Fruit fly (Drosophila melanogaster): ENCODE results near the gene CG17746.

Gene CG17746

dm6 chr3L:3218859-3219258 lies 20.5 kb downstream of the CG17746 start, which contains the start of the genes hob and nSMase (continued):
- TF ChIP-seq E2f2 (GFP tag; IDR thresholded peaks at IDR 0.05) (peak; percentile 61; the same call in 1 of the 2 replicates), Sin3A (optimal IDR thresholded peaks at IDR 0.05) (peak; percentile 54), CG8765 (GFP tag; IDR thresholded peaks at IDR 0.05) (no peak), CG7928 (GFP tag; optimal IDR thresholded peaks at IDR 0.05) (peak; percentile 86), Bdp1 (GFP tag; optimal IDR thresholded peaks at IDR 0.05) (no peak), CG6254 (GFP tag; optimal IDR thresholded peaks at IDR 0.05) (no peak), phol (tag; optimal IDR thresholded peaks at IDR 0.05) (peak; percentile 55), pzg (GFP tag; optimal IDR thresholded peaks at IDR 0.05) (peak; percentile 84), YL-1 (GFP tag; optimal IDR thresholded peaks at IDR 0.05) (peak; percentile 71), CG34422 (GFP tag; IDR thresholded peaks at IDR 0.05) (peak; percentile 7; the same call in 1 of the 3 replicates), Dip3 (GFP tag; optimal IDR thresholded peaks at IDR 0.05) (peak; percentile 12), MBD-R2 (GFP tag; IDR thresholded peaks at IDR 0.05) (peak; percentile 69), Sry-β (GFP tag; optimal IDR thresholded peaks at IDR 0.05) (no peak), p53 (GFP tag; optimal IDR thresholded peaks at IDR 0.05) (no peak), bigmax (GFP tag; optimal IDR thresholded peaks at IDR 0.05) (peak; percentile 10), crol (GFP tag; IDR thresholded peaks at IDR 0.05) (no peak), Lhr (GFP tag; optimal IDR thresholded peaks at IDR 0.05) (peak; percentile 52), trem (tag; optimal IDR thresholded peaks at IDR 0.05) (peak; percentile 70), CG3847 (GFP tag; IDR thresholded peaks at IDR 0.05) (peak; percentile 31; the same call in 1 of the 2 replicates), Stat92E (GFP tag; optimal IDR thresholded peaks at IDR 0.05) (peak in 1 of 3 experiments; percentile 40), Hsf (GFP tag; optimal IDR thresholded peaks at IDR 0.05) (peak; percentile 28), croc (GFP tag; conservative IDR thresholded peaks at IDR 0.05) (no peak), sisA (GFP tag; IDR thresholded peaks at IDR 0.05) (no peak)

dm6 chr3L:3208895-3209294 lies 30.5 kb downstream of the CG17746 start, which contains the start of the genes CG32269 and CG32270:
Gene CG32269, minus strand, starts transcription at chr3L:3208985.
Gene CG32270, minus strand, starts transcription at chr3L:3208985.
- TF ChIP-seq Chrac-16 (GFP tag; optimal IDR thresholded peaks at IDR 0.05) (no peak), HLHmδ (GFP tag; optimal IDR thresholded peaks at IDR 0.05) (peak; percentile 30), sug (tag; optimal IDR thresholded peaks at IDR 0.05) (no peak), CG4282 (GFP tag; optimal IDR thresholded peaks at IDR 0.05) (no peak), Max (GFP tag; optimal IDR thresholded peaks at IDR 0.05) (no peak), caup (GFP tag; optimal IDR thresholded peaks at IDR 0.05; ENCODE audit: severe bottlenecking) (peak; percentile 11), mirr (GFP tag; optimal IDR thresholded peaks at IDR 0.05) (peak; percentile 66), kah (GFP tag; optimal IDR thresholded peaks at IDR 0.05) (peak; percentile 71), Usf (GFP tag; optimal IDR thresholded peaks at IDR 0.05) (no peak), Meics (GFP tag; optimal IDR thresholded peaks at IDR 0.05) (no peak), Antp (GFP tag; optimal IDR thresholded peaks at IDR 0.05) (no peak), Nf-YA (GFP tag; IDR thresholded peaks at IDR 0.05) (no peak), CG6813 (GFP tag; optimal IDR thresholded peaks at IDR 0.05) (peak; percentile 18), CG12391 (tag; optimal IDR thresholded peaks at IDR 0.05) (no peak), Hr39 (optimal IDR thresholded peaks at IDR 0.05) (no peak), CG34224 (GFP tag; IDR thresholded peaks at IDR 0.05; ENCODE audit: partially characterized antibody) (no peak), Blimp-1 (GFP tag; optimal IDR thresholded peaks at IDR 0.05) (no peak), Mrtf (GFP tag; IDR thresholded peaks at IDR 0.05) (no peak), CG34376 (GFP tag; optimal IDR thresholded peaks at IDR 0.05) (no peak), CG7928 (GFP tag; optimal IDR thresholded peaks at IDR 0.05) (no peak), dmrt11E (tag; optimal IDR thresholded peaks at IDR 0.05) (no peak), nerfin-1 (tag; optimal IDR thresholded peaks at IDR 0.05) (no peak), MTF-1 (GFP tag; optimal IDR thresholded peaks at IDR 0.05; ENCODE audit: borderline replicate concordance) (peak; percentile 0), CG11723 (GFP tag; optimal IDR thresholded peaks at IDR 0.05) (no peak), CG18619 (GFP tag; optimal IDR thresholded peaks at IDR 0.05) (peak; percentile 3), Trl (optimal IDR thresholded peaks at IDR 0.05) (no peak), Trl (GFP tag; optimal IDR thresholded peaks at IDR 0.05) (peak; percentile 0), bcd (GFP tag; optimal IDR thresholded peaks at IDR 0.05) (no peak), usp (GFP tag; optimal IDR thresholded peaks at IDR 0.05) (no peak), CG9727 (GFP tag; optimal IDR thresholded peaks at IDR 0.05) (no peak)

All from whole organism, embryonic.